Fruit fly (Drosophila melanogaster) whole organism, embryonic: ENCODE results near the gene Slimp.

Experiments
- Blimp-1 ChIP-seq: fragments of 200-800 bp; sonication (Bioruptor generic); optimal IDR thresholded peaks from 3 replicates; lab custom pipeline; 2018; ENCODE audit warnings: missing biosample characterization, missing genetic modification characterization, mild to moderate bottlenecking, moderate library complexity, missing genetic modification reagents
- Bteb2 ChIP-seq: fragments of 200-800 bp; sonication (Bioruptor generic); optimal IDR thresholded peaks from 2 replicates; lab custom pipeline; 2016; ENCODE audit warnings: missing biosample characterization, missing genetic modification characterization
- CG10147 ChIP-seq: fragments of 200-800 bp; sonication (Bioruptor generic); optimal IDR thresholded peaks from 2 replicates; lab custom pipeline; 2019; ENCODE audit warnings: missing biosample characterization, mild to moderate bottlenecking, missing genetic modification characterization, moderate library complexity
- CG12236 ChIP-seq: fragments of 200-800 bp; sonication (Bioruptor generic); optimal IDR thresholded peaks from 2 replicates; lab custom pipeline; 2016; ENCODE audit warnings: missing biosample characterization, missing genetic modification characterization
- CG14667 ChIP-seq: fragments of 200-800 bp; sonication (Bioruptor generic); IDR thresholded peaks from 2 replicates; pipeline ENCODE4 v1.3.6; 2022; ENCODE audit warnings: missing biosample characterization, missing genetic modification characterization
- CG1602 ChIP-seq: fragments of 200-800 bp; sonication (Bioruptor generic); optimal IDR thresholded peaks from 3 replicates; lab custom pipeline; 2016; ENCODE audit warnings: missing biosample characterization, missing genetic modification characterization
- CG17829 ChIP-seq: fragments of 200-800 bp; optimal IDR thresholded peaks from 2 replicates; lab custom pipeline; 2019; ENCODE audit warnings: missing biosample characterization, mild to moderate bottlenecking, missing genetic modification characterization, moderate library complexity
- CG18262 ChIP-seq: fragments of 200-800 bp; optimal IDR thresholded peaks from 3 replicates; lab custom pipeline; 2019; ENCODE audit warnings: missing biosample characterization, mild to moderate bottlenecking, missing genetic modification characterization, moderate library complexity
- CG2875 ChIP-seq: fragments of 200-800 bp; sonication (Bioruptor generic); optimal IDR thresholded peaks from 2 replicates; lab custom pipeline; 2017; ENCODE audit warnings: missing biosample characterization, mild to moderate bottlenecking, missing genetic modification characterization, missing genetic modification reagents
- CG30403 ChIP-seq: fragments of 200-800 bp; sonication (Bioruptor generic); optimal IDR thresholded peaks from 3 replicates; lab custom pipeline; 2016; ENCODE audit warnings: missing biosample characterization, missing genetic modification characterization
- CG31441 ChIP-seq: fragments of 200-800 bp; sonication (Bioruptor generic); IDR thresholded peaks from 2 replicates; pipeline ENCODE4 v1.3.6; 2022; ENCODE audit warnings: missing biosample characterization, missing genetic modification characterization
- CG43689 ChIP-seq: fragments of 200-800 bp; sonication (Bioruptor generic); IDR thresholded peaks from 2 replicates; pipeline ENCODE4 v1.3.6; 2022; ENCODE audit warnings: missing biosample characterization, missing genetic modification characterization
- CG4730 ChIP-seq: fragments of 200-800 bp; sonication (Bioruptor generic); IDR thresholded peaks from 2 replicates; pipeline ENCODE4 v1.3.6; 2022; ENCODE audit warnings: missing biosample characterization, missing genetic modification characterization
- CG5245 ChIP-seq: fragments of 200-800 bp; sonication (Bioruptor generic); optimal IDR thresholded peaks from 3 replicates; lab custom pipeline; 2016; ENCODE audit warnings: missing biosample characterization, missing genetic modification characterization
- CG9215 ChIP-seq: fragments of 200-800 bp; sonication (Bioruptor generic); IDR thresholded peaks from 2 replicates; pipeline ENCODE4 v1.3.6; 2022; ENCODE audit warnings: missing biosample characterization, missing genetic modification characterization
- Dbx ChIP-seq: fragments of 200-800 bp; sonication (Bioruptor generic); IDR thresholded peaks from 3 replicates; pipeline ENCODE4 v1.3.6; 2022; ENCODE audit warnings: missing biosample characterization, missing genetic modification characterization
- Drgx ChIP-seq: fragments of 200-800 bp; sonication (Bioruptor generic); IDR thresholded peaks from 2 replicates; pipeline ENCODE4 v1.3.6; 2022; ENCODE audit warnings: missing biosample characterization, missing genetic modification characterization
- Ets65A ChIP-seq: fragments of 200-800 bp; sonication (Bioruptor generic); peaks from one replicate; lab custom pipeline; 2016; ENCODE audit warnings: missing biosample characterization, missing genetic modification characterization
- Fer2 ChIP-seq: fragments of 200-800 bp; sonication (Bioruptor generic); optimal IDR thresholded peaks from 2 replicates; lab custom pipeline; 2018; ENCODE audit warnings: missing biosample characterization, mild to moderate bottlenecking, missing genetic modification characterization, moderate library complexity
- Gug ChIP-seq: fragments of 200-800 bp; sonication (Bioruptor generic); IDR thresholded peaks from 4 replicates; pipeline ENCODE4 v1.3.6; 2022; ENCODE audit warnings: missing biosample characterization, missing genetic modification characterization
- H15 ChIP-seq: fragments of 200-800 bp; sonication (Bioruptor generic); IDR thresholded peaks from 3 replicates; pipeline ENCODE4 v1.3.6; 2022; ENCODE audit warnings: missing biosample characterization, missing genetic modification characterization
- Hmr ChIP-seq: fragments of 200-800 bp; sonication (Bioruptor generic); optimal IDR thresholded peaks from 3 replicates; lab custom pipeline; 2017; ENCODE audit warnings: mild to moderate bottlenecking, missing biosample characterization, missing genetic modification reagents, missing genetic modification characterization
- Hr51 ChIP-seq, 2 experiments: fragments of 200-800 bp; sonication (Bioruptor generic); optimal IDR thresholded peaks; 2 replicates in 1 of 2; 3 replicates in 1 of 2; lab custom pipeline; 2016 to 2018; ENCODE audit warnings: missing biosample characterization in 2 of 2, missing genetic modification characterization in 2 of 2, mild to moderate bottlenecking in 1 of 2, moderate library complexity in 1 of 2
- MESR4 ChIP-seq: fragments of 200-800 bp; sonication (Bioruptor generic); optimal IDR thresholded peaks from 2 replicates; lab custom pipeline; 2018; ENCODE audit warnings: missing biosample characterization, mild to moderate bottlenecking, missing genetic modification characterization, moderate library complexity
- Mrtf ChIP-seq: fragments of 200-800 bp; sonication (Bioruptor generic); IDR thresholded peaks from 3 replicates; pipeline ENCODE4 v1.3.6; 2022; ENCODE audit warnings: missing biosample characterization, missing genetic modification characterization
- Oaz ChIP-seq: fragments of 200-800 bp; sonication (Bioruptor generic); IDR thresholded peaks from 2 replicates; pipeline ENCODE4 v1.3.6; 2022; ENCODE audit warnings: missing biosample characterization, missing genetic modification characterization
- Rx ChIP-seq: fragments of 200-800 bp; sonication (Bioruptor generic); IDR thresholded peaks from 2 replicates; pipeline ENCODE4 v1.3.6; 2022; ENCODE audit warnings: missing biosample characterization, missing genetic modification characterization
- Taf1 ChIP-seq: fragments of 200-800 bp; sonication (Bioruptor generic); IDR thresholded peaks from 2 replicates; pipeline ENCODE4 v1.3.6; 2022; ENCODE audit warnings: missing biosample characterization, missing genetic modification characterization
- Xrp1 ChIP-seq: fragments of 200-800 bp; sonication (Bioruptor generic); IDR thresholded peaks from 2 replicates; pipeline ENCODE4 v1.3.6; 2022; ENCODE audit warnings: missing biosample characterization, missing genetic modification characterization
- ash1 ChIP-seq: fragments of 200-800 bp; sonication (Bioruptor generic); optimal IDR thresholded peaks from 2 replicates; lab custom pipeline; 2018; ENCODE audit warnings: missing biosample characterization, mild to moderate bottlenecking, missing genetic modification characterization
- bab2 ChIP-seq: fragments of 200-800 bp; sonication (Bioruptor generic); optimal IDR thresholded peaks from 2 replicates; lab custom pipeline; 2016; ENCODE audit warnings: missing biosample characterization, missing genetic modification characterization
- bsh ChIP-seq, 2 experiments: fragments of 200-800 bp; sonication (Bioruptor generic); optimal IDR thresholded peaks; 2 replicates each; lab custom pipeline; 2017 to 2018; ENCODE audit warnings: mild to moderate bottlenecking in 2 of 2, missing biosample characterization in 2 of 2, missing genetic modification characterization in 2 of 2, moderate library complexity in 1 of 2
- chif ChIP-seq, 2 experiments: fragments of 200-800 bp; sonication (Bioruptor generic); optimal IDR thresholded peaks; 3 replicates each; lab custom pipeline; 2016; ENCODE audit warnings: missing biosample characterization in 2 of 2, missing genetic modification characterization in 2 of 2
- corto ChIP-seq: fragments of 200-800 bp; sonication (Bioruptor generic); optimal IDR thresholded peaks from 2 replicates; lab custom pipeline; 2016; ENCODE audit warnings: missing biosample characterization, mild to moderate bottlenecking, missing genetic modification characterization, moderate library complexity
- dysf ChIP-seq: fragments of 200-800 bp; sonication (Bioruptor generic); IDR thresholded peaks from 3 replicates; pipeline ENCODE4 v1.3.6; 2022; ENCODE audit warnings: missing biosample characterization, missing genetic modification characterization
- esg ChIP-seq: fragments of 200-800 bp; sonication (Bioruptor generic); conservative IDR thresholded peaks from 2 replicates; pipeline ENCODE4 v1.3.6; 2022; ENCODE audit warnings: missing biosample characterization, missing genetic modification characterization
- gt ChIP-seq: fragments of 200-800 bp; sonication (Bioruptor generic); IDR thresholded peaks from 2 replicates; pipeline ENCODE4 v1.3.6; 2022; ENCODE audit warnings: missing biosample characterization, missing genetic modification characterization
- hbn ChIP-seq: fragments of 200-800 bp; sonication (Bioruptor generic); IDR thresholded peaks from 2 replicates; pipeline ENCODE4 v1.3.6; 2022; ENCODE audit warnings: missing biosample characterization, missing genetic modification characterization; ENCODE audit not compliant: partially characterized antibody
- kah ChIP-seq: fragments of 200-800 bp; sonication (Bioruptor generic); optimal IDR thresholded peaks from 2 replicates; lab custom pipeline; 2018; ENCODE audit warnings: missing biosample characterization, mild to moderate bottlenecking, missing genetic modification characterization
- ken ChIP-seq: fragments of 200-800 bp; sonication (Bioruptor generic); IDR thresholded peaks from 3 replicates; pipeline ENCODE4 v1.3.6; 2022; ENCODE audit warnings: missing biosample characterization, missing genetic modification characterization
- sc ChIP-seq, 3 experiments: fragments of >200 bp in 2 of 3; fragments of 200-800 bp in 1 of 3; sonication (Bioruptor generic) in 1 of 3; optimal IDR thresholded peaks; 2 replicates in 2 of 3; 3 replicates in 1 of 3; lab custom pipeline; 2017; ENCODE audit warnings: mild to moderate bottlenecking in 1 of 3, missing biosample characterization in 1 of 3, missing genetic modification characterization in 1 of 3, missing genetic modification reagents in 1 of 3
- scrt ChIP-seq: fragments of 200-800 bp; sonication (Bioruptor generic); optimal IDR thresholded peaks from 2 replicates; lab custom pipeline; 2018; ENCODE audit warnings: missing biosample characterization, mild to moderate bottlenecking, missing genetic modification characterization, moderate library complexity
- shn ChIP-seq: fragments of 200-800 bp; sonication (Bioruptor generic); optimal IDR thresholded peaks from 3 replicates; lab custom pipeline; 2016; ENCODE audit warnings: missing biosample characterization, missing genetic modification characterization
- ssp ChIP-seq: fragments of 200-800 bp; sonication (Bioruptor generic); IDR thresholded peaks from 2 replicates; pipeline ENCODE4 v1.3.6; 2022; ENCODE audit warnings: missing biosample characterization, missing genetic modification characterization
- wor ChIP-seq: fragments of 200-800 bp; sonication (Bioruptor generic); IDR thresholded peaks from 2 replicates; pipeline ENCODE4 v1.3.6; 2022; ENCODE audit warnings: missing biosample characterization, missing genetic modification characterization
- yki ChIP-seq: fragments of >200 bp; optimal IDR thresholded peaks from 3 replicates; lab custom pipeline; 2018
- zen2 ChIP-seq: fragments of 200-800 bp; sonication (Bioruptor generic); IDR thresholded peaks from 3 replicates; pipeline ENCODE4 v1.3.6; 2022; ENCODE audit warnings: missing biosample characterization, missing genetic modification characterization; ENCODE audit not compliant: partially characterized antibody

Slimp gene

dm6 chr3R:24143779-24144178 is 5.0 kb downstream of the Slimp start:
- no peak for TF ChIP-seq H15 (GFP tag; lab: Robert Waterston, UW)
- TF ChIP-seq zen2 (GFP tag; lab: Robert Waterston, UW) = no peak
- peak in 1 of 2 experiments; percentile 48 for TF ChIP-seq bsh (GFP tag; optimal IDR thresholded peaks at IDR 0.05; lab: Kevin White, UChicago)
- no peak for TF ChIP-seq Hmr
- TF ChIP-seq scrt (GFP tag; lab: Kevin White, UChicago) = no peak
- peak; percentile 31; the same call in 1 of the 2 replicates for TF ChIP-seq Drgx (GFP tag; lab: Robert Waterston, UW)
- TF ChIP-seq CG5245 (GFP tag; lab: Kevin White, UChicago) = no peak
- TF ChIP-seq wor (GFP tag; lab: Robert Waterston, UW) = no peak
- TF ChIP-seq Dbx = no peak
- TF ChIP-seq CG2875 (GFP tag; lab: Kevin White, UChicago) = no peak
- no peak for TF ChIP-seq dysf (GFP tag; lab: Robert Waterston, UW)
- no peak for TF ChIP-seq Bteb2 (GFP tag; lab: Kevin White, UChicago)
- TF ChIP-seq, all 482 proteins: peak for 2

dm6 chr3R:24143372-24143771 is 5.4 kb downstream of the Slimp start:
- TF ChIP-seq Ets65A (peak; percentile 57), yki (no peak)

dm6 chr3R:24142971-24143370 is 5.8 kb downstream of the Slimp start:
- TF ChIP-seq Blimp-1 (GFP tag; lab: Kevin White, UChicago) = peak; percentile 57
- peak; percentile 3 for TF ChIP-seq CG1602
- TF ChIP-seq hbn (GFP tag; lab: Robert Waterston, UW) = no peak
- TF ChIP-seq ssp = no peak; the same call in 1 of the 2 replicates
- no peak for TF ChIP-seq CG10147
- TF ChIP-seq Drgx (GFP tag; lab: Robert Waterston, UW) = peak; percentile 80
- TF ChIP-seq CG43689 (GFP tag; lab: Robert Waterston, UW) = no peak
- TF ChIP-seq ash1 (GFP tag; lab: Kevin White, UChicago) = no peak
- TF ChIP-seq corto (GFP tag; lab: Kevin White, UChicago) = peak; percentile 76
- no peak for TF ChIP-seq shn
- TF ChIP-seq CG30403 (GFP tag; lab: Kevin White, UChicago) = peak; percentile 11
- no peak for TF ChIP-seq chif (GFP tag; optimal IDR thresholded peaks at IDR 0.05; lab: Kevin White, UChicago)
- no peak for TF ChIP-seq kah (GFP tag; lab: Kevin White, UChicago)
- TF ChIP-seq sc (optimal IDR thresholded peaks at IDR 0.05; lab: Kevin White, UChicago) = no peak
- no peak for TF ChIP-seq sc (GFP tag; optimal IDR thresholded peaks at IDR 0.05; lab: Kevin White, UChicago)
- peak; percentile 22 for TF ChIP-seq CG17829 (tag; lab: Kevin White, UChicago)
- no peak for TF ChIP-seq wor (GFP tag; lab: Robert Waterston, UW)
- TF ChIP-seq CG9215 = no peak
- no peak for TF ChIP-seq Mrtf (GFP tag; lab: Robert Waterston, UW)
- peak; percentile 47; the same call in 1 of the 2 replicates for TF ChIP-seq CG31441
- TF ChIP-seq Oaz (GFP tag; lab: Robert Waterston, UW) = no peak
- 0 out of 2 replicates have a peak, but pooled peaks have one; percentile 19 for TF ChIP-seq CG4730 (GFP tag; lab: Robert Waterston, UW)
- TF ChIP-seq CG14667 (GFP tag; lab: Robert Waterston, UW) = no peak
- no peak for TF ChIP-seq Fer2 (tag; lab: Kevin White, UChicago)
- TF ChIP-seq Xrp1 (GFP tag; lab: Robert Waterston, UW) = peak; percentile 32; the same call in 1 of the 2 replicates
- peak; percentile 31; the same call in 1 of the 2 replicates for TF ChIP-seq esg (GFP tag; lab: Robert Waterston, UW)
- 0 out of 3 replicates have a peak, but pooled peaks have one; percentile 26 for TF ChIP-seq ken (GFP tag; lab: Robert Waterston, UW)
- TF ChIP-seq bab2 = peak; percentile 8
- TF ChIP-seq MESR4 = no peak
- TF ChIP-seq Gug (GFP tag; lab: Robert Waterston, UW) = 0 out of 4 replicates have a peak, but pooled peaks have one; percentile 13
- peak; percentile 30 to 58 for TF ChIP-seq bsh (GFP tag; optimal IDR thresholded peaks at IDR 0.05; lab: Kevin White, UChicago)
- peak; percentile 47 for TF ChIP-seq CG18262 (tag; lab: Kevin White, UChicago)
- no peak for TF ChIP-seq Taf1
- no peak for TF ChIP-seq CG12236 (GFP tag; lab: Kevin White, UChicago)
- no peak for TF ChIP-seq gt (GFP tag; lab: Robert Waterston, UW)
- TF ChIP-seq Hr51 (GFP tag; optimal IDR thresholded peaks at IDR 0.05; lab: Kevin White, UChicago) = peak in 1 of 2 experiments; percentile 20
- TF ChIP-seq Rx (GFP tag; lab: Robert Waterston, UW) = 0 out of 2 replicates have a peak, but pooled peaks have one; percentile 29
